Worm (Caenorhabditis elegans) whole organism, late embryonic: ENCODE measurements around the gene srg-41.

ENCODE experiments used
- C38D4.7 ChIP-seq: fragments of 200-800 bp; sonication (Bioruptor generic); optimal IDR thresholded peaks from 2 replicates; lab custom pipeline; 2018; ENCODE audit warnings: mild to moderate bottlenecking, missing genetic modification characterization, moderate library complexity, missing compliant biosample characterization
- ama-1 ChIP-seq: fragments of 150-350 bp; optimal IDR thresholded peaks from 2 replicates; lab custom pipeline; 2014
- ceh-19 ChIP-seq: fragments of 200-800 bp; sonication (Bioruptor generic); optimal IDR thresholded peaks from 2 replicates; lab custom pipeline; 2018; ENCODE audit warnings: mild to moderate bottlenecking, missing genetic modification characterization, missing compliant biosample characterization
- hlh-30 ChIP-seq: sonication (generic microtip); optimal IDR thresholded peaks from 2 replicates; lab custom pipeline; 2017; ENCODE audit warnings: antibody characterized with exemption, missing genetic modification characterization, missing compliant biosample characterization; ENCODE audit not compliant: insufficient read depth
- nfya-1 ChIP-seq: sonication (generic microtip); optimal IDR thresholded peaks from 2 replicates; lab custom pipeline; 2017; ENCODE audit warnings: missing genetic modification characterization, mild to moderate bottlenecking, missing compliant biosample characterization, antibody characterized with exemption, moderate library complexity
- nhr-11 ChIP-seq: fragments of 150-350 bp; optimal IDR thresholded peaks from 2 replicates; lab custom pipeline; 2014; ENCODE audit warnings: missing biosample characterization, missing genetic modification characterization
- odd-2 ChIP-seq: sonication (generic microtip); optimal IDR thresholded peaks from 2 replicates; lab custom pipeline; 2017; ENCODE audit warnings: antibody characterized with exemption, mild to moderate bottlenecking, missing genetic modification characterization, missing compliant biosample characterization
- pag-3 ChIP-seq: sonication (generic microtip); optimal IDR thresholded peaks from 2 replicates; lab custom pipeline; 2016; ENCODE audit warnings: missing compliant biosample characterization, missing genetic modification characterization, borderline replicate concordance
- tbx-2 ChIP-seq: sonication (generic microtip); optimal IDR thresholded peaks from 2 replicates; lab custom pipeline; 2016; ENCODE audit warnings: missing genetic modification characterization, missing compliant biosample characterization

DNA sequence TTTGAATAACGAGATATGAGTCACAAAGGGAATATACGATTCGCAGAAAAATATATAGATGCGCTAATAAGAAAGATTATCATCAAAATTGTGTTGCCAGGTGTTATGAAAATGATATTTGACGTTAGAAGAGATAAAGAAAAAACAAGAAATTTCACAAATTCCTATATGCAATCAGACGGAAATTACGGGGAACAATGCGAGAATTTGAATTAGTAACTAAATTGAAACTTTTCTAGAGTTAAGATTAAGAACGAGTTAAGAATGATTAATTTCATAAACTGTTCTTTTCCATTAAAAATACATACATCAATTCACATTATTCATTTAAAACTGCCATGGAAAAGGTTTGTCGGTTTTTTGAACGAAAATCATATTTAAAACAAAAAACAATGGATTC lies 34.4 kb upstream of the srg-41 start, which contains the start of gene clc-6:
- TF ChIP-seq nfya-1 (tag; lab: Kevin White, UChicago) (no peak), ceh-19 (no peak), C38D4.7 (GFP tag; lab: Kevin White, UChicago) (no peak), hlh-30 (tag; lab: Kevin White, UChicago) (no peak), nhr-11 (tag; lab: Kevin White, UChicago) (no peak), odd-2 (tag; lab: Kevin White, UChicago) (no peak), pag-3 (tag; lab: Kevin White, UChicago) (no peak), ama-1 (lab: Kevin White, UChicago) (no peak), tbx-2 (tag; lab: Kevin White, UChicago) (no peak)
